Worm (Caenorhabditis elegans) whole organism, L3 larva: ENCODE results near the gene atg-18.

ENCODE experiments used
- R02D3.7 ChIP-seq: fragments of 150-350 bp; optimal IDR thresholded peaks from 2 replicates; lab custom pipeline; 2014; ENCODE audit warnings: missing biosample characterization, missing genetic modification characterization
- ZK546.5 ChIP-seq: sonication (generic microtip); optimal IDR thresholded peaks from 2 replicates; lab custom pipeline; 2017; ENCODE audit warnings: missing biosample characterization, missing genetic modification characterization
- ama-1 ChIP-seq: fragments of 150-350 bp; optimal IDR thresholded peaks from 2 replicates; lab custom pipeline; 2018
- ceh-16 ChIP-seq: sonication (generic microtip); optimal IDR thresholded peaks from 2 replicates; lab custom pipeline; 2017; ENCODE audit warnings: missing biosample characterization, missing genetic modification characterization
- ceh-28 ChIP-seq: fragments of 150-350 bp; optimal IDR thresholded peaks from 2 replicates; lab custom pipeline; 2014; ENCODE audit warnings: missing biosample characterization, missing genetic modification reagents, missing genetic modification characterization
- ceh-82 ChIP-seq: fragments of 150-350 bp; optimal IDR thresholded peaks from 2 replicates; lab custom pipeline; 2014; ENCODE audit warnings: missing biosample characterization, missing genetic modification characterization
- daf-12 ChIP-seq: fragments of 150-350 bp; optimal IDR thresholded peaks from 2 replicates; lab custom pipeline; 2014; ENCODE audit warnings: missing biosample characterization, missing genetic modification reagents, missing genetic modification characterization
- egl-5 ChIP-seq: fragments of 150-350 bp; optimal IDR thresholded peaks from 2 replicates; lab custom pipeline; 2017; ENCODE audit warnings: missing biosample characterization, missing genetic modification reagents, missing genetic modification characterization, inconsistent platforms
- elt-1 ChIP-seq: fragments of 150-350 bp; optimal IDR thresholded peaks from 2 replicates; lab custom pipeline; 2014; ENCODE audit warnings: missing biosample characterization, missing genetic modification characterization
- elt-2 ChIP-seq: sonication (generic microtip); optimal IDR thresholded peaks from 2 replicates; lab custom pipeline; 2016; ENCODE audit warnings: missing genetic modification reagents, mild to moderate bottlenecking, missing genetic modification characterization, missing compliant biosample characterization
- elt-3 ChIP-seq, 3 experiments: fragments of 150-350 bp in 1 of 3; sonication (generic microtip) in 2 of 3; optimal IDR thresholded peaks; 2 replicates in 2 of 3; 4 replicates in 1 of 3; lab custom pipeline; 2014 to 2017; ENCODE audit warnings: missing biosample characterization in 3 of 3, missing genetic modification characterization in 3 of 3
- eor-1 ChIP-seq, 2 experiments: fragments of 150-350 bp; optimal IDR thresholded peaks; 2 replicates each; lab custom pipeline; 2014 to 2018; ENCODE audit warnings: missing biosample characterization in 2 of 2, missing genetic modification characterization in 2 of 2
- fkh-10 ChIP-seq: sonication (generic microtip); optimal IDR thresholded peaks from 2 replicates; lab custom pipeline; 2017; ENCODE audit warnings: missing biosample characterization, missing genetic modification reagents, missing genetic modification characterization
- fkh-2 ChIP-seq: fragments of 150-350 bp; optimal IDR thresholded peaks from 2 replicates; lab custom pipeline; 2014; ENCODE audit warnings: missing biosample characterization, missing genetic modification reagents, missing genetic modification characterization
- fos-1 ChIP-seq: fragments of 150-350 bp; optimal IDR thresholded peaks from 2 replicates; lab custom pipeline; 2014; ENCODE audit warnings: missing biosample characterization, missing genetic modification characterization
- jun-1 ChIP-seq: fragments of 150-350 bp; optimal IDR thresholded peaks from 2 replicates; lab custom pipeline; 2014; ENCODE audit warnings: missing biosample characterization, missing genetic modification reagents, missing genetic modification characterization
- lin-15B ChIP-seq: fragments of 150-350 bp; optimal IDR thresholded peaks from 2 replicates; lab custom pipeline; 2014; ENCODE audit warnings: missing biosample characterization, missing genetic modification characterization
- lin-39 ChIP-seq: fragments of 150-350 bp; optimal IDR thresholded peaks from 2 replicates; lab custom pipeline; 2018; ENCODE audit warnings: missing biosample characterization, missing genetic modification reagents, missing genetic modification characterization
- mml-1 ChIP-seq: fragments of 150-350 bp; sonication (generic microtip); optimal IDR thresholded peaks from 3 replicates; lab custom pipeline; 2014; ENCODE audit warnings: missing biosample characterization, missing genetic modification characterization
- nfya-1 ChIP-seq: sonication (generic microtip); optimal IDR thresholded peaks from 2 replicates; lab custom pipeline; 2017; ENCODE audit warnings: missing genetic modification characterization, mild to moderate bottlenecking, missing compliant biosample characterization, antibody characterized with exemption, moderate library complexity; ENCODE audit not compliant: insufficient read depth
- nhr-11 ChIP-seq: fragments of 150-350 bp; optimal IDR thresholded peaks from 2 replicates; lab custom pipeline; 2014; ENCODE audit warnings: missing biosample characterization, missing genetic modification characterization
- nhr-23 ChIP-seq: fragments of 150-350 bp; optimal IDR thresholded peaks from 2 replicates; lab custom pipeline; 2014; ENCODE audit warnings: missing biosample characterization, missing genetic modification reagents, missing genetic modification characterization
- nhr-25 ChIP-seq: sonication (generic microtip); optimal IDR thresholded peaks from 2 replicates; lab custom pipeline; 2017; ENCODE audit warnings: missing biosample characterization, missing genetic modification characterization
- nhr-43 ChIP-seq: sonication (generic microtip); optimal IDR thresholded peaks from 2 replicates; lab custom pipeline; 2016; ENCODE audit warnings: mild to moderate bottlenecking, missing genetic modification characterization, missing compliant biosample characterization; ENCODE audit not compliant: poor library complexity, severe bottlenecking
- nhr-67 ChIP-seq: fragments of 150-350 bp; optimal IDR thresholded peaks from 2 replicates; lab custom pipeline; 2014; ENCODE audit warnings: missing biosample characterization, missing genetic modification characterization
- nhr-76 ChIP-seq: fragments of 150-350 bp; sonication (generic microtip); optimal IDR thresholded peaks from 5 replicates; lab custom pipeline; 2014; ENCODE audit warnings: missing biosample characterization, missing genetic modification characterization
- pha-4 ChIP-seq: fragments of 150-350 bp; optimal IDR thresholded peaks from 2 replicates; lab custom pipeline; 2014; ENCODE audit warnings: missing biosample characterization, missing genetic modification reagents, missing genetic modification characterization
- pqm-1 ChIP-seq: fragments of 150-350 bp; optimal IDR thresholded peaks from 2 replicates; lab custom pipeline; 2017; ENCODE audit warnings: missing biosample characterization, missing genetic modification characterization, inconsistent platforms
- sea-2 ChIP-seq: fragments of 150-350 bp; sonication (generic microtip); optimal IDR thresholded peaks from 4 replicates; lab custom pipeline; 2014; ENCODE audit warnings: missing biosample characterization, missing genetic modification reagents, missing genetic modification characterization
- unc-62 ChIP-seq: fragments of 150-350 bp; sonication (generic microtip); optimal IDR thresholded peaks from 4 replicates; lab custom pipeline; 2014; ENCODE audit warnings: missing biosample characterization, missing genetic modification reagents, missing genetic modification characterization

Gene atg-18

ce11 chrV:8661241-8661954, 30.3 kb upstream of the atg-18 start (continued):
- TF ChIP-seq R02D3.7 (tag; lab: Kevin White, UChicago) (no peak), elt-1 (no peak), nhr-43 (tag; lab: Kevin White, UChicago) (peak; percentile 55), eor-1 (tag; optimal IDR thresholded peaks at IDR 0.05; lab: Kevin White, UChicago) (no peak)

ce11 chrV:8660475-8660874, 29.3 kb upstream of the atg-18 start:
- TF ChIP-seq ama-1 (no peak), R02D3.7 (tag; lab: Kevin White, UChicago) (no peak), unc-62 (GFP tag; lab: Kevin White, UChicago) (no peak), elt-3 (tag; optimal IDR thresholded peaks at IDR 0.05; lab: Kevin White, UChicago) (no peak), nhr-43 (tag; lab: Kevin White, UChicago) (peak; percentile 60), eor-1 (tag; optimal IDR thresholded peaks at IDR 0.05; lab: Kevin White, UChicago) (no peak), ceh-16 (tag; lab: Kevin White, UChicago) (no peak), elt-1 (peak; percentile 61), fkh-2 (tag; lab: Kevin White, UChicago) (no peak), mml-1 (tag; lab: Kevin White, UChicago) (no peak), lin-39 (tag; lab: Kevin White, UChicago) (no peak), nhr-25 (tag; lab: Kevin White, UChicago) (peak; percentile 52), nfya-1 (tag; lab: Kevin White, UChicago) (no peak), nhr-23 (tag; lab: Kevin White, UChicago) (peak; percentile 40), daf-12 (tag; lab: Kevin White, UChicago) (no peak)

ce11 chrV:8658577-8659362, 27.6 kb upstream of the atg-18 start:
- TF ChIP-seq pha-4 (peak; percentile 73), nfya-1 (tag; lab: Kevin White, UChicago) (peak; percentile 6), R02D3.7 (tag; lab: Kevin White, UChicago) (no peak), lin-39 (tag; lab: Kevin White, UChicago) (peak; percentile 45), nhr-43 (tag; lab: Kevin White, UChicago) (peak; percentile 48), nhr-23 (tag; lab: Kevin White, UChicago) (peak; percentile 25), mml-1 (tag; lab: Kevin White, UChicago) (no peak), fkh-10 (no peak), unc-62 (GFP tag; lab: Kevin White, UChicago) (peak; percentile 24), sea-2 (GFP tag; lab: Kevin White, UChicago) (no peak), egl-5 (peak; percentile 51)
- TF ChIP-seq, all 47 proteins: peak for 7

ce11 chrV:8657911-8658310, 26.8 kb upstream of the atg-18 start:
- no peak for TF ChIP-seq ceh-28 (tag; lab: Kevin White, UChicago)
- no peak for TF ChIP-seq fos-1
- peak; percentile 6 for TF ChIP-seq nhr-25 (tag; lab: Kevin White, UChicago)
- no peak for TF ChIP-seq daf-12 (tag; lab: Kevin White, UChicago)
- no peak for TF ChIP-seq jun-1 (tag; lab: Kevin White, UChicago)
- peak in 1 of 3 experiments; percentile 46 for TF ChIP-seq elt-3 (tag; optimal IDR thresholded peaks at IDR 0.05; lab: Kevin White, UChicago)
- TF ChIP-seq nfya-1 (tag; lab: Kevin White, UChicago) = no peak
- TF ChIP-seq nhr-23 (tag; lab: Kevin White, UChicago) = peak; percentile 10
- TF ChIP-seq nhr-11 (tag; lab: Kevin White, UChicago) = no peak
- TF ChIP-seq mml-1 (tag; lab: Kevin White, UChicago) = no peak
- TF ChIP-seq ceh-82 (tag; lab: Kevin White, UChicago) = no peak
- TF ChIP-seq unc-62 (GFP tag; lab: Kevin White, UChicago) = no peak
- TF ChIP-seq lin-15B (tag; lab: Kevin White, UChicago) = no peak

- peak; percentile 45 for TF ChIP-seq pha-4
- TF ChIP-seq nhr-67 (tag; lab: Kevin White, UChicago) = no peak
- TF ChIP-seq jun-1 (tag; lab: Kevin White, UChicago) = peak; percentile 73
- peak; percentile 90 for TF ChIP-seq elt-2 (tag; lab: Kevin White, UChicago)
- peak; percentile 62 for TF ChIP-seq nhr-76 (tag; lab: Kevin White, UChicago)
- peak; percentile 83 for TF ChIP-seq pqm-1 (tag; lab: Kevin White, UChicago)
- no peak for TF ChIP-seq ZK546.5 (tag; lab: Kevin White, UChicago)
- no peak for TF ChIP-seq unc-62 (GFP tag; lab: Kevin White, UChicago)
- peak; percentile 26 for TF ChIP-seq lin-39 (tag; lab: Kevin White, UChicago)
- TF ChIP-seq nfya-1 (tag; lab: Kevin White, UChicago) = peak; percentile 18
Observed at ce11 chrV:8654460-8655419, 23.6 kb upstream of the atg-18 start.
